Worm (Caenorhabditis elegans) whole organism, L4 larva: ENCODE data around the gene smvt-1.

Experiments used
- F10B5.3 ChIP-seq: sonication (generic microtip); optimal IDR thresholded peaks from 2 replicates; lab custom pipeline; 2016; ENCODE audit warnings: mild to moderate bottlenecking, missing genetic modification characterization, missing compliant biosample characterization
- F26F4.8 ChIP-seq: fragments of 200-800 bp; sonication (Bioruptor generic); conservative IDR thresholded peaks from 2 replicates; pipeline ENCODE4 v1.3.6; 2022; ENCODE audit warnings: missing genetic modification characterization, missing compliant biosample characterization
- R02D3.7 ChIP-seq: fragments of 150-350 bp; sonication (generic microtip); optimal IDR thresholded peaks from 3 replicates; lab custom pipeline; 2014; ENCODE audit warnings: missing biosample characterization, missing genetic modification characterization
- Y105C5A.15 ChIP-seq: fragments of 200-800 bp; sonication (Bioruptor generic); IDR thresholded peaks from 2 replicates; pipeline ENCODE4 v1.3.6; 2022; ENCODE audit warnings: missing genetic modification characterization, missing compliant biosample characterization
- Y48G9A.11 ChIP-seq: fragments of 200-800 bp; sonication (Bioruptor generic); IDR thresholded peaks from 2 replicates; pipeline ENCODE4 v1.3.6; 2022; ENCODE audit warnings: missing genetic modification reagents, missing genetic modification characterization, missing compliant biosample characterization
- Y5F2A.4 ChIP-seq: fragments of 200-800 bp; sonication (Bioruptor generic); optimal IDR thresholded peaks from 2 replicates; lab custom pipeline; 2018; ENCODE audit warnings: mild to moderate bottlenecking, missing genetic modification characterization, missing compliant biosample characterization
- ZK337.2 ChIP-seq: fragments of 200-800 bp; sonication (Bioruptor generic); IDR thresholded peaks from 2 replicates; pipeline ENCODE4 v1.3.6; 2022; ENCODE audit warnings: missing genetic modification reagents, missing genetic modification characterization, missing compliant biosample characterization
- ZK546.5 ChIP-seq, 2 experiments: sonication (generic microtip); optimal IDR thresholded peaks; 2 replicates each; lab custom pipeline; 2017; ENCODE audit warnings: missing biosample characterization in 2 of 2, missing genetic modification characterization in 2 of 2
- ama-1 ChIP-seq: fragments of 150-350 bp; optimal IDR thresholded peaks from 2 replicates; lab custom pipeline; 2014; ENCODE audit warnings: inconsistent platforms, mixed read lengths
- arid-1 ChIP-seq: fragments of 200-800 bp; sonication (Bioruptor generic); conservative IDR thresholded peaks from 2 replicates; pipeline ENCODE4 v1.3.6; 2022; ENCODE audit warnings: missing genetic modification reagents, missing genetic modification characterization, missing compliant biosample characterization
- attf-4 ChIP-seq: sonication (generic microtip); optimal IDR thresholded peaks from 3 replicates; lab custom pipeline; 2017; ENCODE audit warnings: missing biosample characterization, missing genetic modification characterization
- ceh-44 ChIP-seq: fragments of 200-800 bp; sonication (Bioruptor generic); IDR thresholded peaks from 2 replicates; pipeline ENCODE4 v1.3.6; 2022; ENCODE audit warnings: missing genetic modification reagents, missing genetic modification characterization, missing compliant biosample characterization
- ceh-62 ChIP-seq: sonication (generic microtip); optimal IDR thresholded peaks from 2 replicates; lab custom pipeline; 2017; ENCODE audit warnings: missing biosample characterization, missing genetic modification characterization
- daf-16 ChIP-seq, 3 experiments: sonication (generic microtip); optimal IDR thresholded peaks; 2 replicates each; lab custom pipeline; 2016 to 2017; ENCODE audit warnings: missing genetic modification characterization in 3 of 3, missing genetic modification reagents in 3 of 3, mild to moderate bottlenecking in 2 of 3, missing compliant biosample characterization in 2 of 3, missing biosample characterization in 1 of 3, moderate library complexity in 1 of 3
- daf-8 ChIP-seq: fragments of 200-800 bp; sonication (Bioruptor generic); IDR thresholded peaks from 2 replicates; pipeline ENCODE4 v1.3.6; 2022; ENCODE audit warnings: missing genetic modification characterization, missing compliant biosample characterization
- dmd-9 ChIP-seq: fragments of 200-800 bp; sonication (Bioruptor generic); IDR thresholded peaks from 2 replicates; pipeline ENCODE4 v1.3.6; 2022; ENCODE audit warnings: missing genetic modification reagents, missing genetic modification characterization, missing compliant biosample characterization
- dpl-1 ChIP-seq: fragments of 150-350 bp; optimal IDR thresholded peaks from 2 replicates; lab custom pipeline; 2014; ENCODE audit warnings: missing biosample characterization, missing genetic modification reagents, missing genetic modification characterization
- duxl-1 ChIP-seq: sonication (generic microtip); optimal IDR thresholded peaks from 2 replicates; lab custom pipeline; 2016; ENCODE audit warnings: mild to moderate bottlenecking, missing genetic modification characterization, moderate library complexity, missing compliant biosample characterization; ENCODE audit not compliant: poor library complexity
- dve-1 ChIP-seq: sonication (generic microtip); optimal IDR thresholded peaks from 2 replicates; lab custom pipeline; 2017; ENCODE audit warnings: antibody characterized with exemption, mild to moderate bottlenecking, missing genetic modification characterization, missing compliant biosample characterization; ENCODE audit not compliant: insufficient read depth
- egl-27 ChIP-seq: sonication (generic microtip); optimal IDR thresholded peaks from 3 replicates; lab custom pipeline; 2017; ENCODE audit warnings: missing biosample characterization, missing genetic modification reagents, missing genetic modification characterization
- gei-8 ChIP-seq: fragments of 200-800 bp; sonication (Bioruptor generic); optimal IDR thresholded peaks from 2 replicates; lab custom pipeline; 2018; ENCODE audit warnings: mild to moderate bottlenecking, missing genetic modification characterization, missing compliant biosample characterization
- hlh-30 ChIP-seq: sonication (generic microtip); optimal IDR thresholded peaks from 2 replicates; lab custom pipeline; 2017; ENCODE audit warnings: antibody characterized with exemption, mild to moderate bottlenecking, missing genetic modification characterization, missing compliant biosample characterization; ENCODE audit not compliant: insufficient read depth
- hmg-1.1 ChIP-seq: fragments of 200-800 bp; sonication (Bioruptor generic); IDR thresholded peaks from 2 replicates; pipeline ENCODE4 v1.3.6; 2022; ENCODE audit warnings: missing genetic modification reagents, missing genetic modification characterization, missing compliant biosample characterization
- jun-1 ChIP-seq: fragments of 150-350 bp; optimal IDR thresholded peaks from 2 replicates; lab custom pipeline; 2014; ENCODE audit warnings: missing biosample characterization, missing genetic modification reagents, missing genetic modification characterization
- lin-1 ChIP-seq: fragments of 200-800 bp; sonication (Bioruptor generic); IDR thresholded peaks from 2 replicates; pipeline ENCODE4 v1.3.6; 2022; ENCODE audit warnings: missing genetic modification reagents, missing genetic modification characterization, missing compliant biosample characterization
- lin-13 ChIP-seq: fragments of 150-350 bp; optimal IDR thresholded peaks from 2 replicates; lab custom pipeline; 2014; ENCODE audit warnings: missing biosample characterization, missing genetic modification reagents, missing genetic modification characterization
- lin-15B ChIP-seq: fragments of 150-350 bp; sonication (generic microtip); optimal IDR thresholded peaks from 3 replicates; lab custom pipeline; 2014; ENCODE audit warnings: missing biosample characterization, missing genetic modification characterization
- lin-29 ChIP-seq: fragments of 200-800 bp; sonication (Bioruptor generic); IDR thresholded peaks from 2 replicates; pipeline ENCODE4 v1.3.6; 2022; ENCODE audit warnings: missing genetic modification reagents, missing genetic modification characterization, missing compliant biosample characterization
- madf-5 ChIP-seq, 2 experiments: fragments of 200-800 bp; sonication (Bioruptor generic); IDR thresholded peaks; 2 replicates each; pipeline ENCODE4 v1.3.6; 2022; ENCODE audit warnings: missing compliant biosample characterization in 2 of 2, missing genetic modification characterization in 2 of 2
- mdt-29 ChIP-seq: fragments of 200-800 bp; sonication (Bioruptor generic); IDR thresholded peaks from 2 replicates; pipeline ENCODE4 v1.3.6; 2022; ENCODE audit warnings: missing genetic modification reagents, missing genetic modification characterization, missing compliant biosample characterization
- mxl-3 ChIP-seq: fragments of 200-800 bp; sonication (Bioruptor generic); optimal IDR thresholded peaks from 2 replicates; lab custom pipeline; 2018; ENCODE audit warnings: mild to moderate bottlenecking, missing genetic modification characterization, missing compliant biosample characterization
- nhr-10 ChIP-seq: fragments of 150-350 bp; optimal IDR thresholded peaks from 2 replicates; lab custom pipeline; 2014; ENCODE audit warnings: missing biosample characterization, missing genetic modification characterization
- nhr-102 ChIP-seq: sonication (generic microtip); optimal IDR thresholded peaks from 2 replicates; lab custom pipeline; 2016; ENCODE audit warnings: mild to moderate bottlenecking, missing genetic modification characterization, moderate library complexity, missing compliant biosample characterization
- nhr-237 ChIP-seq: sonication (generic microtip); optimal IDR thresholded peaks from 2 replicates; lab custom pipeline; 2017; ENCODE audit warnings: missing biosample characterization, missing genetic modification characterization
- nhr-25 ChIP-seq: sonication (generic microtip); optimal IDR thresholded peaks from 2 replicates; lab custom pipeline; 2017; ENCODE audit warnings: missing genetic modification characterization, mild to moderate bottlenecking, missing compliant biosample characterization, antibody characterized with exemption, moderate library complexity, borderline replicate concordance; ENCODE audit not compliant: insufficient read depth
- nhr-28 ChIP-seq: fragments of 150-350 bp; optimal IDR thresholded peaks from 2 replicates; lab custom pipeline; 2014; ENCODE audit warnings: missing biosample characterization, missing genetic modification characterization
- nhr-41 ChIP-seq: fragments of 200-800 bp; sonication (Bioruptor generic); IDR thresholded peaks from 2 replicates; pipeline ENCODE4 v1.3.6; 2022; ENCODE audit warnings: missing genetic modification reagents, missing genetic modification characterization, missing compliant biosample characterization
- nhr-6 ChIP-seq: fragments of 150-350 bp; optimal IDR thresholded peaks from 2 replicates; lab custom pipeline; 2014; ENCODE audit warnings: missing biosample characterization, missing genetic modification characterization
- nhr-76 ChIP-seq: fragments of 150-350 bp; optimal IDR thresholded peaks from 2 replicates; lab custom pipeline; 2014; ENCODE audit warnings: missing biosample characterization, missing genetic modification characterization
- sdz-12 ChIP-seq: fragments of 200-800 bp; sonication (Bioruptor generic); optimal IDR thresholded peaks from 2 replicates; lab custom pipeline; 2018; ENCODE audit warnings: mild to moderate bottlenecking, missing genetic modification characterization, missing compliant biosample characterization
- set-16 ChIP-seq: fragments of 200-800 bp; sonication (Bioruptor generic); IDR thresholded peaks from 2 replicates; pipeline ENCODE4 v1.3.6; 2022; ENCODE audit warnings: missing genetic modification reagents, missing genetic modification characterization, missing compliant biosample characterization
- skn-1 ChIP-seq: fragments of 150-350 bp; optimal IDR thresholded peaks from 2 replicates; lab custom pipeline; 2014; ENCODE audit warnings: missing biosample characterization, missing genetic modification characterization
- snpc-4 ChIP-seq: fragments of 150-350 bp; optimal IDR thresholded peaks from 2 replicates; lab custom pipeline; 2014; ENCODE audit warnings: missing biosample characterization, missing genetic modification characterization
- tag-97 ChIP-seq: fragments of 200-800 bp; sonication (Bioruptor generic); IDR thresholded peaks from 2 replicates; pipeline ENCODE4 v1.3.6; 2022; ENCODE audit warnings: missing genetic modification characterization, missing compliant biosample characterization
- tra-1 ChIP-seq: fragments of 200-800 bp; sonication (Bioruptor generic); IDR thresholded peaks from 2 replicates; pipeline ENCODE4 v1.3.6; 2022; ENCODE audit warnings: missing genetic modification reagents, missing genetic modification characterization, missing compliant biosample characterization
- vab-7 ChIP-seq: fragments of 200-800 bp; sonication (Bioruptor generic); IDR thresholded peaks from 2 replicates; pipeline ENCODE4 v1.3.6; 2022; ENCODE audit warnings: missing genetic modification reagents, missing genetic modification characterization, missing compliant biosample characterization
- zfp-2 ChIP-seq: sonication (generic microtip); optimal IDR thresholded peaks from 2 replicates; lab custom pipeline; 2016; ENCODE audit warnings: mild to moderate bottlenecking, missing genetic modification characterization, missing compliant biosample characterization
- zip-11 ChIP-seq: fragments of 200-800 bp; sonication (Bioruptor generic); IDR thresholded peaks from 2 replicates; pipeline ENCODE4 v1.3.6; 2022; ENCODE audit warnings: missing genetic modification characterization, missing compliant biosample characterization

smvt-1 gene

ce11 chrX:2531276-2531675, 17.5 kb downstream of the smvt-1 start (continued):
- TF ChIP-seq daf-8 (GFP tag; lab: Robert Waterston, UW) (no peak), zfp-2 (peak; percentile 12), nhr-28 (peak; percentile 8), nhr-76 (tag; lab: Kevin White, UChicago) (no peak), nhr-25 (tag; lab: Kevin White, UChicago) (no peak), skn-1 (tag; lab: Kevin White, UChicago) (no peak), ceh-44 (GFP tag; lab: Robert Waterston, UW) (0 out of 2 replicates have a peak, but pooled peaks have one; percentile 48), gei-8 (peak; percentile 29), hmg-1.1 (GFP tag; lab: Robert Waterston, UW) (peak; percentile 40; the same call in 1 of the 2 replicates), snpc-4 (no peak), nhr-41 (GFP tag; lab: Robert Waterston, UW) (peak; percentile 66; the same call in 1 of the 2 replicates), nhr-10 (tag; lab: Kevin White, UChicago) (no peak), ZK337.2 (GFP tag; lab: Robert Waterston, UW) (no peak), F10B5.3 (tag; lab: Kevin White, UChicago) (no peak), set-16 (GFP tag; lab: Robert Waterston, UW) (no peak), zip-11 (GFP tag; lab: Robert Waterston, UW) (no peak), lin-13 (GFP tag; lab: Kevin White, UChicago) (peak; percentile 29), sdz-12 (GFP tag; lab: Kevin White, UChicago) (no peak), nhr-6 (tag; lab: Kevin White, UChicago) (no peak), F26F4.8 (GFP tag; lab: Robert Waterston, UW) (0 out of 2 replicates have a peak, but pooled peaks have one; percentile 35), tag-97 (GFP tag; lab: Robert Waterston, UW) (no peak), Y105C5A.15 (GFP tag; lab: Robert Waterston, UW) (no peak), daf-16 (GFP tag; optimal IDR thresholded peaks at IDR 0.05; lab: Kevin White, UChicago) (peak; percentile 62 to 76), daf-16 (tag; optimal IDR thresholded peaks at IDR 0.05; lab: Kevin White, UChicago) (peak; percentile 79), Y48G9A.11 (GFP tag; lab: Robert Waterston, UW) (peak; percentile 75), lin-15B (tag; lab: Kevin White, UChicago) (no peak), lin-29 (GFP tag; lab: Robert Waterston, UW) (no peak)

- TF ChIP-seq lin-1 (peak; percentile 76), R02D3.7 (tag; lab: Kevin White, UChicago) (no peak), mxl-3 (GFP tag; lab: Kevin White, UChicago) (peak; percentile 8), nhr-102 (tag; lab: Kevin White, UChicago) (peak; percentile 37), arid-1 (GFP tag; lab: Robert Waterston, UW) (peak; percentile 67), nhr-237 (tag; lab: Kevin White, UChicago) (no peak), ZK546.5 (tag; optimal IDR thresholded peaks at IDR 0.05; lab: Kevin White, UChicago) (no peak), ceh-62 (tag; lab: Kevin White, UChicago) (no peak), egl-27 (tag; lab: Kevin White, UChicago) (no peak), lin-15B (tag; lab: Kevin White, UChicago) (no peak), madf-5 (GFP tag; IDR thresholded peaks at IDR 0.05; lab: Robert Waterston, UW) (0 out of 4 replicates have a peak, but pooled peaks of 1 of the 2 experiments have one; percentile 62), duxl-1 (tag; lab: Kevin White, UChicago) (no peak), attf-4 (no peak), ama-1 (lab: Kevin White, UChicago) (no peak), daf-8 (GFP tag; lab: Robert Waterston, UW) (no peak), ZK337.2 (GFP tag; lab: Robert Waterston, UW) (0 out of 2 replicates have a peak, but pooled peaks have one; percentile 52), hlh-30 (peak; percentile 12), tra-1 (peak; percentile 59; the same call in 1 of the 2 replicates), skn-1 (tag; lab: Kevin White, UChicago) (no peak), Y5F2A.4 (GFP tag; lab: Kevin White, UChicago) (peak; percentile 34), dpl-1 (GFP tag; lab: Kevin White, UChicago) (no peak), F26F4.8 (GFP tag; lab: Robert Waterston, UW) (0 out of 2 replicates have a peak, but pooled peaks have one; percentile 47), mdt-29 (GFP tag; lab: Robert Waterston, UW) (0 out of 2 replicates have a peak, but pooled peaks have one; percentile 41), Y105C5A.15 (GFP tag; lab: Robert Waterston, UW) (no peak), vab-7 (GFP tag; lab: Robert Waterston, UW) (peak; percentile 89), daf-16 (GFP tag; optimal IDR thresholded peaks at IDR 0.05; lab: Kevin White, UChicago) (peak in 1 of 2 experiments; percentile 75), daf-16 (tag; optimal IDR thresholded peaks at IDR 0.05; lab: Kevin White, UChicago) (peak; percentile 66), nhr-6 (tag; lab: Kevin White, UChicago) (no peak), dve-1 (tag; lab: Kevin White, UChicago) (no peak), dmd-9 (GFP tag; lab: Robert Waterston, UW) (peak; percentile 79), jun-1 (tag; lab: Kevin White, UChicago) (no peak)
These were observed 20.9 kb downstream of the smvt-1 start for ce11 chrX:2527877-2528276.
